Worm (Caenorhabditis elegans) whole organism, early embryonic: ENCODE data around the gene sars-1.

Source experiments
- B0310.2 ChIP-seq: sonication (generic microtip); optimal IDR thresholded peaks from 2 replicates; lab custom pipeline; 2016; ENCODE audit warnings: mild to moderate bottlenecking, missing genetic modification characterization, missing compliant biosample characterization
- F13C5.2 ChIP-seq: sonication (generic microtip); optimal IDR thresholded peaks from 2 replicates; lab custom pipeline; 2017; ENCODE audit warnings: mild to moderate bottlenecking, missing genetic modification characterization, inconsistent platforms, missing compliant biosample characterization
- aly-1 ChIP-seq: sonication (generic microtip); optimal IDR thresholded peaks from 2 replicates; lab custom pipeline; 2016; ENCODE audit warnings: missing genetic modification characterization, missing compliant biosample characterization
- ama-1 ChIP-seq: fragments of 150-350 bp; optimal IDR thresholded peaks from 2 replicates; lab custom pipeline; 2014
- ceh-13 ChIP-seq: fragments of 200-800 bp; sonication (Bioruptor generic); optimal IDR thresholded peaks from 2 replicates; lab custom pipeline; 2018; ENCODE audit warnings: mild to moderate bottlenecking, missing genetic modification characterization, missing compliant biosample characterization
- ceh-36 ChIP-seq: sonication (generic microtip); optimal IDR thresholded peaks from 2 replicates; lab custom pipeline; 2016; ENCODE audit warnings: missing genetic modification characterization, inconsistent platforms, missing compliant biosample characterization
- ets-7 ChIP-seq: sonication (generic microtip); optimal IDR thresholded peaks from 2 replicates; lab custom pipeline; 2016; ENCODE audit warnings: missing genotype, missing genetic modification characterization, missing compliant biosample characterization
- flt-1 ChIP-seq: fragments of 200-800 bp; sonication (Bioruptor generic); IDR thresholded peaks from 2 replicates; pipeline ENCODE4 v1.3.6; 2022; ENCODE audit warnings: missing genetic modification characterization, missing compliant biosample characterization
- hmbx-1 ChIP-seq: sonication (generic microtip); optimal IDR thresholded peaks from 2 replicates; lab custom pipeline; 2016; ENCODE audit warnings: mild to moderate bottlenecking, missing genetic modification characterization, missing compliant biosample characterization
- hmg-4 ChIP-seq: fragments of 200-800 bp; sonication (Bioruptor generic); optimal IDR thresholded peaks from 2 replicates; lab custom pipeline; 2018; ENCODE audit warnings: mild to moderate bottlenecking, missing genetic modification characterization, missing compliant biosample characterization
- hnd-1 ChIP-seq: sonication (generic microtip); optimal IDR thresholded peaks from 2 replicates; lab custom pipeline; 2016; ENCODE audit warnings: missing genetic modification characterization, missing compliant biosample characterization
- pes-1 ChIP-seq: fragments of 200-800 bp; sonication (Bioruptor generic); IDR thresholded peaks from 2 replicates; pipeline ENCODE4 v1.3.6; 2022; ENCODE audit warnings: missing genetic modification reagents, missing genetic modification characterization, missing compliant biosample characterization
- scrt-1 ChIP-seq: fragments of 200-800 bp; sonication (Bioruptor generic); IDR thresholded peaks from 2 replicates; pipeline ENCODE4 v1.3.6; 2022; ENCODE audit warnings: missing genetic modification characterization, missing compliant biosample characterization
- sea-1 ChIP-seq: fragments of 200-800 bp; sonication (Bioruptor generic); conservative IDR thresholded peaks from 2 replicates; pipeline ENCODE4 v1.3.6; 2022; ENCODE audit warnings: missing genetic modification characterization, missing compliant biosample characterization
- tbx-11 ChIP-seq: fragments of 200-800 bp; sonication (Bioruptor generic); IDR thresholded peaks from 2 replicates; pipeline ENCODE4 v1.3.6; 2022; ENCODE audit warnings: missing genetic modification characterization, missing compliant biosample characterization
- tbx-37 ChIP-seq: fragments of 200-800 bp; sonication (Bioruptor generic); conservative IDR thresholded peaks from 2 replicates; pipeline ENCODE4 v1.3.6; 2022; ENCODE audit warnings: missing genetic modification reagents, missing genetic modification characterization, missing compliant biosample characterization
- tra-4 ChIP-seq: sonication (generic microtip); optimal IDR thresholded peaks from 2 replicates; lab custom pipeline; 2017; ENCODE audit warnings: missing genetic modification characterization, missing compliant biosample characterization

Gene sars-1

ce11 chrIV:9977602-9978172, 25.8 kb upstream of the sars-1 start, which contains the start of gene dhp-2:
Gene dhp-2 (plus strand): TSS chrIV:9978122.
- TF ChIP-seq aly-1 (tag; lab: Kevin White, UChicago) (no peak), scrt-1 (GFP tag; lab: Robert Waterston, UW) (no peak), tbx-11 (GFP tag; lab: Robert Waterston, UW) (no peak), ets-7 (tag; lab: Kevin White, UChicago) (no peak), flt-1 (GFP tag; lab: Robert Waterston, UW) (no peak), sea-1 (GFP tag; lab: Robert Waterston, UW) (no peak), ama-1 (lab: Kevin White, UChicago) (no peak)

- no peak for TF ChIP-seq scrt-1 (GFP tag; lab: Robert Waterston, UW)
- TF ChIP-seq tbx-11 (GFP tag; lab: Robert Waterston, UW): no peak
- no peak for TF ChIP-seq ceh-36 (tag; lab: Kevin White, UChicago)
- no peak for TF ChIP-seq ets-7 (tag; lab: Kevin White, UChicago)
- TF ChIP-seq pes-1: no peak
- no peak for TF ChIP-seq flt-1 (GFP tag; lab: Robert Waterston, UW)
- no peak for TF ChIP-seq hmbx-1 (tag; lab: Kevin White, UChicago)
- no peak for TF ChIP-seq tbx-37
- no peak for TF ChIP-seq aly-1 (tag; lab: Kevin White, UChicago)
- TF ChIP-seq hnd-1 (tag; lab: Kevin White, UChicago): no peak
- no peak for TF ChIP-seq ama-1 (lab: Kevin White, UChicago)
- TF ChIP-seq F13C5.2 (tag; lab: Kevin White, UChicago): no peak
- no peak for TF ChIP-seq tra-4 (tag; lab: Kevin White, UChicago)
- TF ChIP-seq sea-1 (GFP tag; lab: Robert Waterston, UW): no peak
Measured at ce11 chrIV:9982226-9982794, 21.2 kb upstream of the sars-1 start, which contains the start of gene rrp-1. Gene rrp-1 (minus strand): TSS chrIV:9982276.

ce11 chrIV:9982895-9983294, 20.6 kb upstream of the sars-1 start, which contains the start of gene mam-2:
Gene mam-2 (plus strand): TSS chrIV:9983195.
- TF ChIP-seq tra-4 (tag; lab: Kevin White, UChicago): no peak
- no peak for TF ChIP-seq B0310.2

ce11 chrIV:9989416-9989815, 14.1 kb upstream of the sars-1 start:
- TF ChIP-seq scrt-1 (GFP tag; lab: Robert Waterston, UW): no peak
- TF ChIP-seq ceh-13 (GFP tag; lab: Kevin White, UChicago): no peak
- TF ChIP-seq tbx-11 (GFP tag; lab: Robert Waterston, UW): no peak
- TF ChIP-seq F13C5.2 (tag; lab: Kevin White, UChicago): no peak
- no peak for TF ChIP-seq tra-4 (tag; lab: Kevin White, UChicago)

- TF ChIP-seq B0310.2 (no peak), tbx-37 (no peak), flt-1 (GFP tag; lab: Robert Waterston, UW) (no peak)
Measured at ce11 chrIV:9993403-9994132, 10.0 kb upstream of the sars-1 start.

ce11 chrIV:9994895-9995394, 8.6 kb upstream of the sars-1 start, which contains the start of gene uba-1:
Gene uba-1 (minus strand): TSS chrIV:9994945.
- TF ChIP-seq ets-7 (tag; lab: Kevin White, UChicago): no peak
- peak; percentile 61 for TF ChIP-seq ama-1 (lab: Kevin White, UChicago)

- TF ChIP-seq tra-4 (tag; lab: Kevin White, UChicago) (no peak), scrt-1 (GFP tag; lab: Robert Waterston, UW) (no peak), sea-1 (GFP tag; lab: Robert Waterston, UW) (no peak), aly-1 (tag; lab: Kevin White, UChicago) (no peak), pes-1 (no peak), ama-1 (lab: Kevin White, UChicago) (no peak), ets-7 (tag; lab: Kevin White, UChicago) (no peak), ceh-36 (tag; lab: Kevin White, UChicago) (no peak), tbx-11 (GFP tag; lab: Robert Waterston, UW) (no peak), tbx-37 (no peak), flt-1 (GFP tag; lab: Robert Waterston, UW) (no peak)
Measured at ce11 chrIV:9998487-9999218, 4.9 kb upstream of the sars-1 start, which contains the start of gene pyp-1. Gene pyp-1 (minus strand): TSS chrIV:9998925.

ce11 chrIV:10001748-10002147, 1.8 kb upstream of the sars-1 start, which contains the start of gene C47E12.3:
Gene C47E12.3 (minus strand): TSS chrIV:10001848.
- TF ChIP-seq sea-1 (GFP tag; lab: Robert Waterston, UW): no peak
- TF ChIP-seq hmbx-1 (tag; lab: Kevin White, UChicago): no peak
- no peak for TF ChIP-seq F13C5.2 (tag; lab: Kevin White, UChicago)
- TF ChIP-seq ceh-36 (tag; lab: Kevin White, UChicago): no peak
- TF ChIP-seq tra-4 (tag; lab: Kevin White, UChicago): no peak
- no peak for TF ChIP-seq tbx-11 (GFP tag; lab: Robert Waterston, UW)
- TF ChIP-seq hmg-4 (GFP tag; lab: Kevin White, UChicago): no peak
- no peak for TF ChIP-seq ets-7 (tag; lab: Kevin White, UChicago)
- TF ChIP-seq ama-1 (lab: Kevin White, UChicago): no peak
- no peak for TF ChIP-seq scrt-1 (GFP tag; lab: Robert Waterston, UW)
- TF ChIP-seq hnd-1 (tag; lab: Kevin White, UChicago): no peak
- TF ChIP-seq B0310.2: no peak
- no peak for TF ChIP-seq aly-1 (tag; lab: Kevin White, UChicago)
- no peak for TF ChIP-seq pes-1
